Fruit fly (Drosophila melanogaster) whole organism, embryonic: Measurements from ENCODE around the gene bin.

Experiments
- Bteb2 ChIP-seq: fragments of 200-800 bp; sonication (Bioruptor generic); optimal IDR thresholded peaks from 2 replicates; lab custom pipeline; 2016; ENCODE audit warnings: missing biosample characterization, missing genetic modification characterization
- CG10959 ChIP-seq: fragments of 200-800 bp; sonication (Bioruptor generic); IDR thresholded peaks from 2 replicates; pipeline ENCODE4 v1.3.6; 2022; ENCODE audit warnings: missing biosample characterization, missing genetic modification characterization
- CG10979 ChIP-seq: fragments of 200-800 bp; sonication (Bioruptor generic); optimal IDR thresholded peaks from 2 replicates; lab custom pipeline; 2018; ENCODE audit warnings: missing biosample characterization, mild to moderate bottlenecking, missing genetic modification characterization, moderate library complexity
- CG12104 ChIP-seq: fragments of 200-800 bp; sonication (Bioruptor generic); optimal IDR thresholded peaks from 3 replicates; lab custom pipeline; 2016; ENCODE audit warnings: missing biosample characterization, missing genetic modification characterization
- CG13287 ChIP-seq: fragments of 200-800 bp; sonication (Bioruptor generic); IDR thresholded peaks from 2 replicates; pipeline ENCODE4 v1.3.6; 2022; ENCODE audit warnings: missing biosample characterization, missing genetic modification characterization; ENCODE audit not compliant: partially characterized antibody
- CG14441 ChIP-seq: fragments of 200-800 bp; sonication (Bioruptor generic); IDR thresholded peaks from 2 replicates; pipeline ENCODE4 v1.3.6; 2022; ENCODE audit warnings: missing biosample characterization, missing genetic modification characterization
- CG14860 ChIP-seq: fragments of 200-800 bp; sonication (Bioruptor generic); IDR thresholded peaks from 3 replicates; pipeline ENCODE4 v1.3.6; 2022; ENCODE audit warnings: missing biosample characterization, missing genetic modification characterization; ENCODE audit not compliant: partially characterized antibody
- CG15011 ChIP-seq: fragments of 200-800 bp; sonication (Bioruptor generic); optimal IDR thresholded peaks from 3 replicates; lab custom pipeline; 2018; ENCODE audit warnings: missing biosample characterization, mild to moderate bottlenecking, missing genetic modification characterization
- CG1603 ChIP-seq: fragments of 200-800 bp; sonication (Bioruptor generic); optimal IDR thresholded peaks from 2 replicates; lab custom pipeline; 2019; ENCODE audit warnings: missing biosample characterization, mild to moderate bottlenecking, missing genetic modification characterization, moderate library complexity
- CG16815 ChIP-seq: fragments of 200-800 bp; sonication (Bioruptor generic); optimal IDR thresholded peaks from 3 replicates; lab custom pipeline; 2017; ENCODE audit warnings: missing biosample characterization, mild to moderate bottlenecking, missing genetic modification characterization
- CG17385 ChIP-seq: fragments of 200-800 bp; sonication (Bioruptor generic); optimal IDR thresholded peaks from 3 replicates; lab custom pipeline; 2018; ENCODE audit warnings: missing biosample characterization, mild to moderate bottlenecking, missing genetic modification characterization
- CG1832 ChIP-seq: fragments of 200-800 bp; sonication (Bioruptor generic); optimal IDR thresholded peaks from 2 replicates; lab custom pipeline; 2017; ENCODE audit warnings: missing biosample characterization, mild to moderate bottlenecking, missing genetic modification characterization, inconsistent platforms
- CG18764 ChIP-seq: fragments of 200-800 bp; sonication (Bioruptor generic); optimal IDR thresholded peaks from 3 replicates; lab custom pipeline; 2016; ENCODE audit warnings: missing biosample characterization, missing genetic modification characterization
- CG31224 ChIP-seq: fragments of 200-800 bp; sonication (Bioruptor generic); IDR thresholded peaks from 2 replicates; pipeline ENCODE4 v1.3.6; 2022; ENCODE audit warnings: missing biosample characterization, missing genetic modification characterization
- CG33557 ChIP-seq: fragments of 200-800 bp; sonication (Bioruptor generic); optimal IDR thresholded peaks from 2 replicates; lab custom pipeline; 2019; ENCODE audit warnings: missing biosample characterization, mild to moderate bottlenecking, missing genetic modification characterization, moderate library complexity
- CG3838 ChIP-seq: fragments of 200-800 bp; sonication (Bioruptor generic); optimal IDR thresholded peaks from 3 replicates; lab custom pipeline; 2016; ENCODE audit warnings: missing biosample characterization, missing genetic modification characterization
- CG4328 ChIP-seq: fragments of 200-800 bp; sonication (Bioruptor generic); optimal IDR thresholded peaks from 3 replicates; lab custom pipeline; 2017; ENCODE audit warnings: missing biosample characterization, missing genetic modification reagents, missing genetic modification characterization
- CG4360 ChIP-seq: fragments of 200-800 bp; sonication (Bioruptor generic); IDR thresholded peaks from 2 replicates; pipeline ENCODE4 v1.3.6; 2022; ENCODE audit warnings: missing biosample characterization, missing genetic modification characterization
- CG43689 ChIP-seq: fragments of 200-800 bp; sonication (Bioruptor generic); IDR thresholded peaks from 2 replicates; pipeline ENCODE4 v1.3.6; 2022; ENCODE audit warnings: missing biosample characterization, missing genetic modification characterization
- CG6272 ChIP-seq: fragments of 200-800 bp; sonication (Bioruptor generic); IDR thresholded peaks from 2 replicates; pipeline ENCODE4 v1.3.6; 2022; ENCODE audit warnings: missing biosample characterization, missing genetic modification characterization
- CG8089 ChIP-seq: fragments of 200-800 bp; sonication (Bioruptor generic); optimal IDR thresholded peaks from 3 replicates; lab custom pipeline; 2016; ENCODE audit warnings: missing biosample characterization, missing genetic modification characterization
- Chrac-16 ChIP-seq: fragments of 200-800 bp; sonication (Bioruptor generic); optimal IDR thresholded peaks from 3 replicates; lab custom pipeline; 2016; ENCODE audit warnings: missing biosample characterization, missing genetic modification characterization
- Dp ChIP-seq: fragments of 200-800 bp; sonication (Bioruptor generic); optimal IDR thresholded peaks from 2 replicates; lab custom pipeline; 2018; ENCODE audit warnings: missing biosample characterization, mild to moderate bottlenecking, missing genetic modification characterization, moderate library complexity
- Hmr ChIP-seq: fragments of 200-800 bp; sonication (Bioruptor generic); optimal IDR thresholded peaks from 3 replicates; lab custom pipeline; 2017; ENCODE audit warnings: mild to moderate bottlenecking, missing biosample characterization, missing genetic modification reagents, missing genetic modification characterization
- Hsf ChIP-seq: fragments of 200-800 bp; sonication (Bioruptor generic); optimal IDR thresholded peaks from 3 replicates; lab custom pipeline; 2016; ENCODE audit warnings: missing biosample characterization, missing genetic modification characterization
- Oaz ChIP-seq: fragments of 200-800 bp; sonication (Bioruptor generic); IDR thresholded peaks from 2 replicates; pipeline ENCODE4 v1.3.6; 2022; ENCODE audit warnings: missing biosample characterization, missing genetic modification characterization
- Ravus ChIP-seq: fragments of 200-800 bp; sonication (Bioruptor generic); IDR thresholded peaks from 2 replicates; pipeline ENCODE4 v1.3.6; 2022; ENCODE audit warnings: missing biosample characterization, missing genetic modification characterization
- Sry-β ChIP-seq: fragments of 200-800 bp; sonication (Bioruptor generic); optimal IDR thresholded peaks from 2 replicates; lab custom pipeline; 2018; ENCODE audit warnings: missing biosample characterization, mild to moderate bottlenecking, missing genetic modification characterization, moderate library complexity
- ab ChIP-seq: fragments of 200-800 bp; sonication (Bioruptor generic); optimal IDR thresholded peaks from 2 replicates; lab custom pipeline; 2016; ENCODE audit warnings: missing biosample characterization, missing genetic modification characterization
- ac ChIP-seq: fragments of 200-800 bp; sonication (Bioruptor generic); optimal IDR thresholded peaks from 3 replicates; lab custom pipeline; 2017; ENCODE audit warnings: missing biosample characterization, mild to moderate bottlenecking, missing genetic modification characterization
- al ChIP-seq: fragments of 200-800 bp; sonication (Bioruptor generic); IDR thresholded peaks from 2 replicates; pipeline ENCODE4 v1.3.6; 2022; ENCODE audit warnings: missing biosample characterization, missing genetic modification characterization
- aop ChIP-seq: fragments of 200-800 bp; sonication (Bioruptor generic); IDR thresholded peaks from 2 replicates; pipeline ENCODE4 v1.3.6; 2022; ENCODE audit warnings: missing biosample characterization, missing genetic modification characterization
- chinmo ChIP-seq: fragments of 200-800 bp; sonication (Bioruptor generic); IDR thresholded peaks from 4 replicates; pipeline ENCODE4 v1.3.6; 2022; ENCODE audit warnings: missing biosample characterization, missing genetic modification characterization; ENCODE audit not compliant: partially characterized antibody
- chm ChIP-seq: fragments of 200-800 bp; sonication (Bioruptor generic); IDR thresholded peaks from 2 replicates; pipeline ENCODE4 v1.3.6; 2022; ENCODE audit warnings: missing biosample characterization, missing genetic modification characterization
- dimm ChIP-seq: fragments of 200-800 bp; sonication (Bioruptor generic); IDR thresholded peaks from 2 replicates; pipeline ENCODE4 v1.3.6; 2022; ENCODE audit warnings: missing biosample characterization, missing genetic modification characterization
- fd64A ChIP-seq: fragments of 200-800 bp; sonication (Bioruptor generic); optimal IDR thresholded peaks from 3 replicates; lab custom pipeline; 2018; ENCODE audit warnings: missing biosample characterization, mild to moderate bottlenecking, missing genetic modification characterization
- gce ChIP-seq: fragments of 200-800 bp; sonication (Bioruptor generic); IDR thresholded peaks from 3 replicates; pipeline ENCODE4 v1.3.6; 2022; ENCODE audit warnings: missing biosample characterization, missing genetic modification characterization
- gcm2 ChIP-seq: fragments of 200-800 bp; sonication (Bioruptor generic); optimal IDR thresholded peaks from 2 replicates; lab custom pipeline; 2016; ENCODE audit warnings: missing biosample characterization, missing genetic modification characterization
- kay ChIP-seq: fragments of 200-800 bp; sonication (Bioruptor generic); optimal IDR thresholded peaks from 2 replicates; lab custom pipeline; 2016; ENCODE audit warnings: missing biosample characterization, missing genetic modification characterization
- pan ChIP-seq, 4 experiments: fragments of >200 bp in 3 of 4; fragments of 200-800 bp in 1 of 4; sonication (Bioruptor generic) in 1 of 4; optimal IDR thresholded peaks in 3 of 4; IDR thresholded peaks in 1 of 4; 2 replicates each; pipeline versions ENCODE4 v1.3.6 to Lab custom; 2017 to 2022; ENCODE audit warnings: missing biosample characterization in 2 of 4, missing genetic modification characterization in 2 of 4, mixed read lengths in 1 of 4
- pb ChIP-seq: fragments of 200-800 bp; sonication (Bioruptor generic); optimal IDR thresholded peaks from 3 replicates; lab custom pipeline; 2016; ENCODE audit warnings: missing biosample characterization, missing genetic modification characterization
- pum ChIP-seq: fragments of 200-800 bp; sonication (Bioruptor generic); optimal IDR thresholded peaks from 2 replicates; lab custom pipeline; 2016; ENCODE audit warnings: missing biosample characterization, missing genetic modification characterization
- sc ChIP-seq, 3 experiments: fragments of >200 bp in 2 of 3; fragments of 200-800 bp in 1 of 3; sonication (Bioruptor generic) in 1 of 3; optimal IDR thresholded peaks; 2 replicates in 2 of 3; 3 replicates in 1 of 3; lab custom pipeline; 2017; ENCODE audit warnings: mild to moderate bottlenecking in 1 of 3, missing biosample characterization in 1 of 3, missing genetic modification characterization in 1 of 3, missing genetic modification reagents in 1 of 3
- sens ChIP-seq: fragments of 200-800 bp; sonication (Bioruptor generic); peaks from one replicate; lab custom pipeline; 2016; ENCODE audit warnings: missing biosample characterization, missing genetic modification characterization
- sima ChIP-seq: fragments of 200-800 bp; sonication (Bioruptor generic); optimal IDR thresholded peaks from 2 replicates; lab custom pipeline; 2016; ENCODE audit warnings: missing biosample characterization, missing genetic modification characterization
- sisA ChIP-seq: fragments of 200-800 bp; sonication (Bioruptor generic); IDR thresholded peaks from 2 replicates; pipeline ENCODE4 v1.3.6; 2022; ENCODE audit warnings: missing biosample characterization, missing genetic modification characterization
- slbo ChIP-seq: fragments of 200-800 bp; sonication (Bioruptor generic); IDR thresholded peaks from 2 replicates; pipeline ENCODE4 v1.3.6; 2022; ENCODE audit warnings: missing biosample characterization, missing genetic modification characterization
- tin ChIP-seq: fragments of 200-800 bp; sonication (Bioruptor generic); optimal IDR thresholded peaks from 3 replicates; lab custom pipeline; 2016; ENCODE audit warnings: missing biosample characterization, missing genetic modification characterization
- ttk ChIP-seq: fragments of 200-800 bp; sonication (Bioruptor generic); IDR thresholded peaks from 2 replicates; pipeline ENCODE4 v2.1.2; 2022; ENCODE audit warnings: missing biosample characterization, missing genetic modification characterization

bin gene

DNA sequence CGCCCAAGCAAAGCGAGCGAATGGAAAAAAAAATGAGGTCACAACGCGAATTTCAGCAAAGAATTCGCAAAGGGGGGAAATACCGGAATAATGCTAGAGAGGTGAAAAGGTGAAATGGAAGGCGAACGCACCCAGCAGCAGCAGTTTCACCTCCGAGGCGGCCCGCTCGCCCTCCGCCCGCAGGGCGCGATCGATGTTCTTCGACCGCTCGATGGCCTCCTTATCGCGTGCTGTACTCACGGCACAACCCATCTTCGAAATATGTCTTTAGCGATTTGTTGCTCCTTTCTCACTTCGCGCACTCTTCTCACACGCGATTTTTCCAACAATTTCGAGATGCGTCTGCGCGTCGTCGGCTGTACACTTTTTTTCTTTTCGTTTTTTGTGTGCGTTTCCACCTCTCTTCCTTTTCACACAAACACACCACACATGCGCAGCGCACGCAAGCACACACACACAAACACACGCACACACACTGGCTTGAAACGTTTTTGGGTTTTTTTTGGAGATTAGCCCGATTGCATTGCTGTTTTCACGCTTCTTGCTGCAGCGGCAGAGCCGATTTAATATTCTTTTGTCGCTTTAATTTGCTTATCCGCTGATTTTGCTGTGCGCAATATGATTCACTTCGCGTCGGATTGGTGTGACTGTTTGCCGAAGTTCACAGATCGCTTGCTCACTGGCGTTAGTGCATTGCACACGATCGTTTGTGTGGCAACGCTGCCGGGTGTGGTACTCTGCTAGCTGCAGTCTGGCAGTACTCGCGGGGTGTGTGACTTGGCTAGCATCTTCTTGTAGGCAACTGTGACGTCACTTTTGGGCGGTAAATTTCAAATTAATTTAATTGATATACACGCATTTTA is 10.8 kb upstream of the bin start, which contains the start of gene Galphai (continued):
- no peak for TF ChIP-seq sima (GFP tag; lab: Kevin White, UChicago)
- no peak for TF ChIP-seq CG6272 (GFP tag; lab: Robert Waterston, UW)
- TF ChIP-seq pb (GFP tag; lab: Kevin White, UChicago): peak; percentile 38
- TF ChIP-seq kay (GFP tag; lab: Kevin White, UChicago): peak; percentile 100
- TF ChIP-seq CG3838 (GFP tag; lab: Kevin White, UChicago): no peak
- TF ChIP-seq CG33557 (GFP tag; lab: Kevin White, UChicago): peak; percentile 4
- no peak for TF ChIP-seq CG8089 (GFP tag; lab: Kevin White, UChicago)
- TF ChIP-seq chinmo (GFP tag; lab: Robert Waterston, UW): peak; percentile 70; the same call in 2 of the 4 replicates
- no peak for TF ChIP-seq pan (optimal IDR thresholded peaks at IDR 0.05; lab: Kevin White, UChicago)
- TF ChIP-seq pan (GFP tag; optimal IDR thresholded peaks at IDR 0.05 in 1 of 2, IDR thresholded peaks at IDR 0.05 in 1 of 2): no peak
- TF ChIP-seq CG10959 (GFP tag; lab: Robert Waterston, UW): no peak
- TF ChIP-seq CG4360: no peak
- TF ChIP-seq CG16815: no peak
- TF ChIP-seq Bteb2 (GFP tag; lab: Kevin White, UChicago): no peak
- TF ChIP-seq fd64A (GFP tag; lab: Kevin White, UChicago): no peak
- peak; percentile 1 for TF ChIP-seq CG10979 (tag; lab: Kevin White, UChicago)
- TF ChIP-seq CG12104 (GFP tag; lab: Kevin White, UChicago): no peak
- no peak for TF ChIP-seq chm (GFP tag; lab: Robert Waterston, UW)
- no peak for TF ChIP-seq aop (GFP tag; lab: Robert Waterston, UW)
- no peak for TF ChIP-seq ac (GFP tag; lab: Kevin White, UChicago)
- TF ChIP-seq CG13287 (GFP tag; lab: Robert Waterston, UW): peak; percentile 72
- peak; percentile 80 for TF ChIP-seq sens (GFP tag; lab: Kevin White, UChicago)
- TF ChIP-seq Chrac-16 (GFP tag; lab: Kevin White, UChicago): no peak
- TF ChIP-seq pum (GFP tag; lab: Kevin White, UChicago): peak; percentile 37
- TF ChIP-seq CG15011 (GFP tag; lab: Kevin White, UChicago): no peak
- TF ChIP-seq ab (GFP tag; lab: Kevin White, UChicago): no peak
- TF ChIP-seq CG1603: peak; percentile 96
- TF ChIP-seq CG31224: no peak
- TF ChIP-seq CG14441 (GFP tag; lab: Robert Waterston, UW): no peak
- TF ChIP-seq sc (optimal IDR thresholded peaks at IDR 0.05; lab: Kevin White, UChicago): no peak
- no peak for TF ChIP-seq sc (GFP tag; optimal IDR thresholded peaks at IDR 0.05; lab: Kevin White, UChicago)
- no peak for TF ChIP-seq CG43689 (GFP tag; lab: Robert Waterston, UW)
- no peak for TF ChIP-seq CG1832 (GFP tag; lab: Kevin White, UChicago)
- TF ChIP-seq gce (GFP tag; lab: Robert Waterston, UW): no peak
- no peak for TF ChIP-seq CG18764 (GFP tag; lab: Kevin White, UChicago)
- no peak for TF ChIP-seq tin (GFP tag; lab: Kevin White, UChicago)
- peak; percentile 99 for TF ChIP-seq Dp (GFP tag; lab: Kevin White, UChicago)
- TF ChIP-seq Hmr: peak; percentile 95
- TF ChIP-seq CG14860 (GFP tag; lab: Robert Waterston, UW): no peak
- no peak for TF ChIP-seq sisA (GFP tag; lab: Robert Waterston, UW)
- TF ChIP-seq CG17385 (GFP tag; lab: Kevin White, UChicago): no peak
- TF ChIP-seq Oaz (GFP tag; lab: Robert Waterston, UW): no peak
- TF ChIP-seq dimm: no peak
- TF ChIP-seq Sry-β (GFP tag; lab: Kevin White, UChicago): no peak
- peak; percentile 40 for TF ChIP-seq slbo (GFP tag; lab: Robert Waterston, UW)
- TF ChIP-seq Ravus: no peak
- TF ChIP-seq al (GFP tag; lab: Robert Waterston, UW): 0 out of 2 replicates have a peak, but pooled peaks have one; percentile 4
- no peak for TF ChIP-seq CG4328
- peak; percentile 16 for TF ChIP-seq Hsf (GFP tag; lab: Kevin White, UChicago)
- TF ChIP-seq gcm2: peak; percentile 13
- no peak for TF ChIP-seq ttk (GFP tag; lab: Robert Waterston, UW)
